Fruit fly (Drosophila melanogaster): ENCODE results near the gene D2hgdh.

DNA sequence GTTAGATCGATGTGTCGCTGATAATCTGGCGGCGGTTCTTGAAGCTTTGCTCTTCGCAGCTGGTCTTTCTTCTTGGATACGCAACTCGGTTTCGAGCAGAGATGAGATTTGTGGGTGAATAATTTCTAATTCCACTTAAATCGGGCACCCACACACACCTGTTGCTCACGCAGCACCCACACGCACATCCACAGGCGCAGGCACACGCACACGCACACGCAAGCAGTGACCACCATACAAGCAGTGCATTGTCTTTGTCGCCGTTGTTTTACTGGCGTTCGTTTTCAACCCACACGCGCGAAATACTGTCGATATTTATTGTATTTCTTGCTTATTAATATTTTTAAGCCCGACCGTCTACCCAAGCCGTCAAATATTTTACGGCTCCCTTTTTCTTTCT is 44.9 kb upstream of the D2hgdh start:
- TF ChIP-seq Eip74EF (GFP tag; optimal IDR thresholded peaks at IDR 0.05), result no peak
- no peak for TF ChIP-seq CG12155 (GFP tag; optimal IDR thresholded peaks at IDR 0.05)
- TF ChIP-seq fd102C (GFP tag; optimal IDR thresholded peaks at IDR 0.05), result no peak
- TF ChIP-seq CG8924 (tag; optimal IDR thresholded peaks at IDR 0.05), result no peak
- TF ChIP-seq unc-4 (GFP tag; IDR thresholded peaks at IDR 0.05; ENCODE audit: partially characterized antibody), result no peak
- TF ChIP-seq h (optimal IDR thresholded peaks at IDR 0.05), result no peak
- TF ChIP-seq CG16779 (GFP tag; IDR thresholded peaks at IDR 0.05), result no peak
- TF ChIP-seq CrebB (tag; optimal IDR thresholded peaks at IDR 0.05), result no peak
- TF ChIP-seq Side (GFP tag; optimal IDR thresholded peaks at IDR 0.05), result no peak
- no peak for TF ChIP-seq da (GFP tag; optimal IDR thresholded peaks at IDR 0.05)
